Worm (Caenorhabditis elegans) whole organism, young adult: ENCODE results near the gene glb-22.

Experiments
- F33H1.4 ChIP-seq: fragments of 200-800 bp; sonication (Bioruptor generic); IDR thresholded peaks from 2 replicates; pipeline ENCODE4 v1.3.6; 2022; ENCODE audit warnings: missing genetic modification reagents, missing genetic modification characterization, missing compliant biosample characterization
- F52B5.7 ChIP-seq: sonication (generic microtip); optimal IDR thresholded peaks from 2 replicates; lab custom pipeline; 2016; ENCODE audit warnings: mild to moderate bottlenecking, missing genetic modification characterization, missing compliant biosample characterization
- Y56A3A.18 ChIP-seq: fragments of 200-800 bp; sonication (Bioruptor generic); IDR thresholded peaks from 2 replicates; pipeline ENCODE4 v1.3.6; 2022; ENCODE audit warnings: missing genetic modification reagents, missing genetic modification characterization, missing compliant biosample characterization
- ama-1 ChIP-seq, 3 experiments: fragments of 150-350 bp in 1 of 3; sonication (generic microtip) in 2 of 3; optimal IDR thresholded peaks; 2 replicates each; lab custom pipeline; 2014 to 2018; ENCODE audit warnings: missing biosample characterization in 2 of 3, missing genetic modification characterization in 2 of 3, missing genetic modification reagents in 2 of 3
- attf-5 ChIP-seq: fragments of 200-800 bp; sonication (Bioruptor generic); optimal IDR thresholded peaks from 2 replicates; lab custom pipeline; 2018; ENCODE audit warnings: mild to moderate bottlenecking, missing genetic modification characterization, missing compliant biosample characterization
- dpl-1 ChIP-seq: fragments of 150-350 bp; optimal IDR thresholded peaks from 2 replicates; lab custom pipeline; 2014; ENCODE audit warnings: missing biosample characterization, missing genetic modification reagents, missing genetic modification characterization
- lsy-27 ChIP-seq: sonication (generic microtip); optimal IDR thresholded peaks from 2 replicates; lab custom pipeline; 2017; ENCODE audit warnings: missing genetic modification characterization, mild to moderate bottlenecking, missing compliant biosample characterization, antibody characterized with exemption, missing genotype, borderline replicate concordance; ENCODE audit not compliant: insufficient read depth
- pha-4 ChIP-seq: fragments of 150-350 bp; sonication (generic microtip); optimal IDR thresholded peaks from 2 replicates; lab custom pipeline; 2014; ENCODE audit warnings: missing biosample characterization, missing genetic modification reagents, missing genetic modification characterization
- snpc-1.1 ChIP-seq: sonication (generic microtip); optimal IDR thresholded peaks from 2 replicates; lab custom pipeline; 2017; ENCODE audit warnings: missing genetic modification characterization, mild to moderate bottlenecking, missing compliant biosample characterization, antibody characterized with exemption, moderate library complexity, missing genotype, missing genetic modification reagents; ENCODE audit not compliant: insufficient read depth
- tbx-9 ChIP-seq: sonication (generic microtip); optimal IDR thresholded peaks from 2 replicates; lab custom pipeline; 2016; ENCODE audit warnings: borderline replicate concordance, missing genetic modification characterization, inconsistent platforms, missing compliant biosample characterization

- no peak for TF ChIP-seq dpl-1
- TF ChIP-seq ama-1 (optimal IDR thresholded peaks at IDR 0.05; lab: Kevin White, UChicago): no peak
- TF ChIP-seq ama-1 (GFP tag; optimal IDR thresholded peaks at IDR 0.05; lab: Kevin White, UChicago): no peak
- TF ChIP-seq F33H1.4 (GFP tag; lab: Robert Waterston, UW): peak; percentile 78
- TF ChIP-seq lsy-27: no peak
- no peak for TF ChIP-seq Y56A3A.18 (GFP tag; lab: Robert Waterston, UW)
- no peak for TF ChIP-seq tbx-9 (tag; lab: Kevin White, UChicago)
- no peak for TF ChIP-seq snpc-1.1 (tag; lab: Kevin White, UChicago)
- no peak for TF ChIP-seq pha-4
- TF ChIP-seq F52B5.7 (tag; lab: Kevin White, UChicago): no peak
- TF ChIP-seq attf-5: no peak
Observed at ce11 chrV:14597005-14597680, 2.9 kb upstream of the glb-22 start, which contains the start of gene pes-9.
